Worm (Caenorhabditis elegans) whole organism, L1 larva: ENCODE measurements around the gene dpy-26.

Source experiments
- C34B4.2 ChIP-seq: sonication (generic microtip); optimal IDR thresholded peaks from 2 replicates; lab custom pipeline; 2017; ENCODE audit warnings: mild to moderate bottlenecking, missing genetic modification characterization, missing compliant biosample characterization
- F16B12.6 ChIP-seq: fragments of 150-350 bp; optimal IDR thresholded peaks from 2 replicates; lab custom pipeline; 2014; ENCODE audit warnings: missing biosample characterization, missing genetic modification characterization
- aha-1 ChIP-seq: fragments of 150-350 bp; optimal IDR thresholded peaks from 2 replicates; lab custom pipeline; 2014; ENCODE audit warnings: missing biosample characterization, missing genetic modification characterization
- alr-1 ChIP-seq: fragments of 200-800 bp; sonication (Bioruptor generic); optimal IDR thresholded peaks from 2 replicates; lab custom pipeline; 2018; ENCODE audit warnings: borderline replicate concordance, mild to moderate bottlenecking, missing genetic modification characterization, missing compliant biosample characterization
- ama-1 ChIP-seq: fragments of 150-350 bp; optimal IDR thresholded peaks from 2 replicates; lab custom pipeline; 2014
- ceh-8 ChIP-seq: fragments of 200-800 bp; sonication (Bioruptor generic); optimal IDR thresholded peaks from 2 replicates; lab custom pipeline; 2018; ENCODE audit warnings: mild to moderate bottlenecking, missing genetic modification characterization, moderate library complexity, missing compliant biosample characterization
- ceh-88 ChIP-seq: fragments of 200-800 bp; sonication (Bioruptor generic); IDR thresholded peaks from 2 replicates; pipeline ENCODE4 v1.3.6; 2022; ENCODE audit warnings: missing genetic modification characterization, missing compliant biosample characterization
- ceh-90 ChIP-seq: sonication (generic microtip); optimal IDR thresholded peaks from 2 replicates; lab custom pipeline; 2016; ENCODE audit warnings: missing genetic modification characterization, missing compliant biosample characterization
- ces-1 ChIP-seq: fragments of 150-350 bp; optimal IDR thresholded peaks from 2 replicates; lab custom pipeline; 2014; ENCODE audit warnings: missing biosample characterization, missing genetic modification reagents, missing genetic modification characterization
- dpl-1 ChIP-seq, 3 experiments: fragments of 150-350 bp in 2 of 3; sonication (generic microtip) in 1 of 3; optimal IDR thresholded peaks; 2 replicates each; lab custom pipeline; 2014 to 2017; ENCODE audit warnings: missing biosample characterization in 3 of 3, missing genetic modification characterization in 3 of 3, missing genetic modification reagents in 3 of 3
- dsc-1 ChIP-seq: sonication (generic microtip); optimal IDR thresholded peaks from 2 replicates; lab custom pipeline; 2016; ENCODE audit warnings: mild to moderate bottlenecking, missing genetic modification characterization, missing compliant biosample characterization
- efl-1 ChIP-seq, 4 experiments: fragments of 150-350 bp; optimal IDR thresholded peaks in 3 of 4; peaks in 1 of 4; 1 replicate in 1 of 4; 2 replicates in 3 of 4; lab custom pipeline; 2014; ENCODE audit warnings: missing biosample characterization in 2 of 4, missing genetic modification characterization in 2 of 4, missing genetic modification reagents in 2 of 4
- efl-3 ChIP-seq: fragments of 200-800 bp; sonication (Bioruptor generic); optimal IDR thresholded peaks from 2 replicates; lab custom pipeline; 2018; ENCODE audit warnings: mild to moderate bottlenecking, missing genetic modification characterization, missing compliant biosample characterization
- elt-2 ChIP-seq: sonication (generic microtip); optimal IDR thresholded peaks from 2 replicates; lab custom pipeline; 2016; ENCODE audit warnings: missing genetic modification characterization, mild to moderate bottlenecking, inconsistent platforms, missing compliant biosample characterization, missing genetic modification reagents
- elt-3 ChIP-seq, 6 experiments: fragments of 150-350 bp in 1 of 6; sonication (generic microtip); optimal IDR thresholded peaks; 2 replicates each; lab custom pipeline; 2017 to 2018; ENCODE audit warnings: missing biosample characterization in 6 of 6, missing genetic modification characterization in 6 of 6, inconsistent platforms in 1 of 6
- ets-5 ChIP-seq: fragments of 200-800 bp; sonication (Bioruptor generic); IDR thresholded peaks from 2 replicates; pipeline ENCODE4 v1.3.6; 2022; ENCODE audit warnings: missing genetic modification characterization, missing compliant biosample characterization
- fkh-10 ChIP-seq: sonication (generic microtip); optimal IDR thresholded peaks from 2 replicates; lab custom pipeline; 2017; ENCODE audit warnings: missing biosample characterization, missing genetic modification reagents, missing genetic modification characterization
- fkh-8 ChIP-seq: sonication (generic microtip); optimal IDR thresholded peaks from 2 replicates; lab custom pipeline; 2016; ENCODE audit warnings: mild to moderate bottlenecking, missing genetic modification characterization, missing compliant biosample characterization
- fos-1 ChIP-seq: fragments of 150-350 bp; optimal IDR thresholded peaks from 2 replicates; lab custom pipeline; 2014; ENCODE audit warnings: missing biosample characterization, missing genetic modification characterization
- grh-1 ChIP-seq: fragments of 200-800 bp; sonication (Bioruptor generic); IDR thresholded peaks from 2 replicates; pipeline ENCODE4 v1.3.6; 2022; ENCODE audit warnings: missing genetic modification reagents, missing genetic modification characterization, missing compliant biosample characterization
- hlh-4 ChIP-seq: sonication (generic microtip); optimal IDR thresholded peaks from 2 replicates; lab custom pipeline; 2016; ENCODE audit warnings: mild to moderate bottlenecking, missing genetic modification characterization, missing compliant biosample characterization
- isw-1 ChIP-seq: fragments of 200-800 bp; sonication (Bioruptor generic); IDR thresholded peaks from 2 replicates; pipeline ENCODE4 v1.3.6; 2022; ENCODE audit warnings: missing genetic modification characterization, missing compliant biosample characterization
- lin-13 ChIP-seq: fragments of 150-350 bp; optimal IDR thresholded peaks from 2 replicates; lab custom pipeline; 2014; ENCODE audit warnings: missing biosample characterization, missing genetic modification reagents, missing genetic modification characterization
- lin-14 ChIP-seq: fragments of 200-800 bp; sonication (Bioruptor generic); optimal IDR thresholded peaks from 2 replicates; lab custom pipeline; 2018; ENCODE audit warnings: mild to moderate bottlenecking, missing genetic modification characterization, moderate library complexity, missing compliant biosample characterization
- lin-35 ChIP-seq, 2 experiments: fragments of 150-350 bp; optimal IDR thresholded peaks; 2 replicates each; lab custom pipeline; 2014; ENCODE audit warnings: missing biosample characterization in 2 of 2, missing genetic modification characterization in 2 of 2, missing genetic modification reagents in 2 of 2
- lin-39 ChIP-seq: fragments of 150-350 bp; optimal IDR thresholded peaks from 2 replicates; lab custom pipeline; 2014; ENCODE audit warnings: missing biosample characterization, missing genetic modification reagents, missing genetic modification characterization
- lir-3 ChIP-seq: sonication (generic microtip); optimal IDR thresholded peaks from 2 replicates; lab custom pipeline; 2016; ENCODE audit warnings: mild to moderate bottlenecking, missing genetic modification characterization, moderate library complexity, missing compliant biosample characterization; ENCODE audit not compliant: poor library complexity
- lsy-2 ChIP-seq, 2 experiments: fragments of 150-350 bp; optimal IDR thresholded peaks; 2 replicates each; lab custom pipeline; 2014; ENCODE audit warnings: missing biosample characterization in 2 of 2, missing genetic modification characterization in 2 of 2
- mdl-1 ChIP-seq, 2 experiments: fragments of 150-350 bp; optimal IDR thresholded peaks; 2 replicates each; lab custom pipeline; 2014 to 2017; ENCODE audit warnings: missing biosample characterization in 2 of 2, missing genetic modification characterization in 2 of 2, inconsistent platforms in 1 of 2
- mep-1 ChIP-seq: fragments of 150-350 bp; optimal IDR thresholded peaks from 2 replicates; lab custom pipeline; 2014; ENCODE audit warnings: missing biosample characterization, missing genetic modification characterization
- nhr-11 ChIP-seq: fragments of 150-350 bp; optimal IDR thresholded peaks from 2 replicates; lab custom pipeline; 2014; ENCODE audit warnings: missing biosample characterization, missing genetic modification characterization
- nhr-20 ChIP-seq: sonication (generic microtip); optimal IDR thresholded peaks from 2 replicates; lab custom pipeline; 2016; ENCODE audit warnings: mild to moderate bottlenecking, missing genetic modification characterization, missing compliant biosample characterization
- nhr-28 ChIP-seq: fragments of 150-350 bp; optimal IDR thresholded peaks from 2 replicates; lab custom pipeline; 2014; ENCODE audit warnings: missing biosample characterization, missing genetic modification characterization
- nhr-71 ChIP-seq: sonication (generic microtip); optimal IDR thresholded peaks from 2 replicates; lab custom pipeline; 2016; ENCODE audit warnings: mild to moderate bottlenecking, missing genetic modification characterization, moderate library complexity, missing compliant biosample characterization
- nhr-77 ChIP-seq: fragments of 150-350 bp; optimal IDR thresholded peaks from 2 replicates; lab custom pipeline; 2014; ENCODE audit warnings: missing biosample characterization, missing genetic modification characterization
- nhr-84 ChIP-seq: sonication (generic microtip); optimal IDR thresholded peaks from 2 replicates; lab custom pipeline; 2017; ENCODE audit warnings: missing biosample characterization, missing genetic modification characterization
- nhr-85 ChIP-seq: sonication (generic microtip); peaks from one replicate; lab custom pipeline; 2016; ENCODE audit warnings: missing genetic modification characterization, inconsistent platforms, missing compliant biosample characterization
- pax-3 ChIP-seq: fragments of 200-800 bp; sonication (Bioruptor generic); optimal IDR thresholded peaks from 2 replicates; lab custom pipeline; 2018; ENCODE audit warnings: mild to moderate bottlenecking, missing genetic modification characterization, moderate library complexity, missing compliant biosample characterization
- pqm-1 ChIP-seq: sonication (generic microtip); optimal IDR thresholded peaks from 3 replicates; lab custom pipeline; 2017; ENCODE audit warnings: missing biosample characterization, missing genetic modification characterization
- rnt-1 ChIP-seq: sonication (generic microtip); optimal IDR thresholded peaks from 2 replicates; lab custom pipeline; 2016; ENCODE audit warnings: mild to moderate bottlenecking, missing genetic modification characterization, moderate library complexity, missing compliant biosample characterization
- snpc-4 ChIP-seq: fragments of 150-350 bp; optimal IDR thresholded peaks from 2 replicates; lab custom pipeline; 2014; ENCODE audit warnings: missing biosample characterization, missing genetic modification characterization
- sup-37 ChIP-seq: fragments of 200-800 bp; sonication (Bioruptor generic); optimal IDR thresholded peaks from 2 replicates; lab custom pipeline; 2018; ENCODE audit warnings: mild to moderate bottlenecking, missing genetic modification characterization, missing compliant biosample characterization
- swsn-7 ChIP-seq: sonication (generic microtip); optimal IDR thresholded peaks from 2 replicates; lab custom pipeline; 2016; ENCODE audit warnings: missing genetic modification characterization, missing compliant biosample characterization
- tbx-2 ChIP-seq: sonication (generic microtip); optimal IDR thresholded peaks from 2 replicates; lab custom pipeline; 2016; ENCODE audit warnings: missing genetic modification characterization, missing compliant biosample characterization
- tlp-1 ChIP-seq: fragments of 150-350 bp; optimal IDR thresholded peaks from 2 replicates; lab custom pipeline; 2014; ENCODE audit warnings: missing biosample characterization, missing genetic modification characterization
- unc-130 ChIP-seq: fragments of 150-350 bp; optimal IDR thresholded peaks from 2 replicates; lab custom pipeline; 2017; ENCODE audit warnings: missing biosample characterization, missing genetic modification characterization, inconsistent platforms
- unc-30 ChIP-seq: sonication (generic microtip); optimal IDR thresholded peaks from 2 replicates; lab custom pipeline; 2017; ENCODE audit warnings: missing biosample characterization, missing genetic modification characterization
- unc-62 ChIP-seq: fragments of 150-350 bp; optimal IDR thresholded peaks from 2 replicates; lab custom pipeline; 2014; ENCODE audit warnings: missing biosample characterization, missing genetic modification reagents, missing genetic modification characterization
- unc-98 ChIP-seq: fragments of 200-800 bp; sonication (Bioruptor generic); IDR thresholded peaks from 2 replicates; pipeline ENCODE4 v1.3.6; 2022; ENCODE audit warnings: missing genetic modification characterization, missing compliant biosample characterization
- xbp-1 ChIP-seq: sonication (generic microtip); optimal IDR thresholded peaks from 2 replicates; lab custom pipeline; 2016; ENCODE audit warnings: missing genetic modification characterization, missing compliant biosample characterization
- zag-1 ChIP-seq: fragments of 150-350 bp; optimal IDR thresholded peaks from 2 replicates; lab custom pipeline; 2014; ENCODE audit warnings: missing biosample characterization, missing genetic modification characterization
- zip-4 ChIP-seq: fragments of 200-800 bp; sonication (Bioruptor generic); optimal IDR thresholded peaks from 2 replicates; lab custom pipeline; 2018; ENCODE audit warnings: mild to moderate bottlenecking, missing genetic modification characterization, moderate library complexity, missing compliant biosample characterization
- ztf-11 ChIP-seq, 2 experiments: sonication (generic microtip); optimal IDR thresholded peaks; 2 replicates each; lab custom pipeline; 2016 to 2017; ENCODE audit warnings: missing genetic modification characterization in 2 of 2, missing biosample characterization in 1 of 2, missing compliant biosample characterization in 1 of 2
- ztf-4 ChIP-seq: fragments of 150-350 bp; optimal IDR thresholded peaks from 2 replicates; lab custom pipeline; 2014; ENCODE audit warnings: missing biosample characterization, missing genetic modification characterization

dpy-26 gene

ce11 chrIV:12464822-12465221 lies 13.7 kb upstream of the dpy-26 start (continued):
- TF ChIP-seq unc-130 (tag; lab: Kevin White, UChicago), result no peak
- no peak for TF ChIP-seq C34B4.2
- TF ChIP-seq grh-1 (GFP tag; lab: Robert Waterston, UW), result no peak
- no peak for TF ChIP-seq ceh-88 (GFP tag; lab: Robert Waterston, UW)
- TF ChIP-seq tbx-2, result no peak
- no peak for TF ChIP-seq pqm-1
- TF ChIP-seq lir-3 (tag; lab: Kevin White, UChicago), result no peak
- TF ChIP-seq unc-30 (tag; lab: Kevin White, UChicago), result no peak
- TF ChIP-seq hlh-4 (tag; lab: Kevin White, UChicago), result no peak
- no peak for TF ChIP-seq alr-1 (tag; lab: Kevin White, UChicago)
- no peak for TF ChIP-seq nhr-71 (tag; lab: Kevin White, UChicago)
- peak in 1 of 2 experiments; percentile 22 for TF ChIP-seq lin-35 (GFP tag; optimal IDR thresholded peaks at IDR 0.05; lab: Kevin White, UChicago)
- no peak for TF ChIP-seq dsc-1 (tag; lab: Kevin White, UChicago)
- no peak for TF ChIP-seq nhr-28
- TF ChIP-seq swsn-7 (tag; lab: Kevin White, UChicago), result no peak
- TF ChIP-seq ets-5 (GFP tag; lab: Robert Waterston, UW), result no peak
- TF ChIP-seq fos-1 (tag; lab: Kevin White, UChicago), result no peak
- no peak for TF ChIP-seq elt-3 (tag; optimal IDR thresholded peaks at IDR 0.05; lab: Kevin White, UChicago)
- TF ChIP-seq xbp-1 (tag; lab: Kevin White, UChicago), result no peak
- TF ChIP-seq ama-1 (lab: Kevin White, UChicago), result no peak
- TF ChIP-seq zip-4 (GFP tag; lab: Kevin White, UChicago), result no peak
- no peak for TF ChIP-seq efl-3 (GFP tag; lab: Kevin White, UChicago)
- TF ChIP-seq rnt-1, result no peak
- peak; percentile 83 for TF ChIP-seq fkh-8
- TF ChIP-seq zag-1, result no peak
- TF ChIP-seq lin-14 (GFP tag; lab: Kevin White, UChicago), result peak; percentile 85
- TF ChIP-seq lsy-2 (tag; optimal IDR thresholded peaks at IDR 0.05; lab: Kevin White, UChicago), result no peak
- TF ChIP-seq ztf-11 (tag; optimal IDR thresholded peaks at IDR 0.05; lab: Kevin White, UChicago), result no peak
- no peak for TF ChIP-seq nhr-11 (tag; lab: Kevin White, UChicago)
- no peak for TF ChIP-seq sup-37 (GFP tag; lab: Kevin White, UChicago)
- TF ChIP-seq mdl-1 (tag; optimal IDR thresholded peaks at IDR 0.05; lab: Kevin White, UChicago), result no peak
- TF ChIP-seq ces-1 (GFP tag; lab: Kevin White, UChicago), result no peak
- TF ChIP-seq nhr-84, result no peak
- no peak for TF ChIP-seq lin-13 (GFP tag; lab: Kevin White, UChicago)
- TF ChIP-seq dpl-1 (GFP tag; optimal IDR thresholded peaks at IDR 0.05; lab: Kevin White, UChicago), result no peak
- no peak for TF ChIP-seq aha-1
- TF ChIP-seq snpc-4 (tag; lab: Kevin White, UChicago), result no peak
- no peak for TF ChIP-seq ztf-4 (tag; lab: Kevin White, UChicago)
- TF ChIP-seq F16B12.6 (tag; lab: Kevin White, UChicago), result no peak
- TF ChIP-seq unc-62 (GFP tag; lab: Kevin White, UChicago), result no peak
- no peak for TF ChIP-seq elt-2 (tag; lab: Kevin White, UChicago)

- no peak for TF ChIP-seq nhr-77
- TF ChIP-seq isw-1, result no peak
- no peak for TF ChIP-seq tlp-1
- no peak for TF ChIP-seq zip-4 (GFP tag; lab: Kevin White, UChicago)
- TF ChIP-seq pax-3 (tag; lab: Kevin White, UChicago), result no peak
- no peak for TF ChIP-seq efl-1 (optimal IDR thresholded peaks at IDR 0.05; lab: Kevin White, UChicago)
- no peak for TF ChIP-seq efl-1 (GFP tag; optimal IDR thresholded peaks at IDR 0.05 in 1 of 2; lab: Kevin White, UChicago)
- TF ChIP-seq nhr-84, result no peak
- no peak for TF ChIP-seq unc-98 (GFP tag; lab: Robert Waterston, UW)
- no peak for TF ChIP-seq grh-1 (GFP tag; lab: Robert Waterston, UW)
- no peak for TF ChIP-seq nhr-85 (tag; lab: Kevin White, UChicago)
- TF ChIP-seq lin-39 (tag; lab: Kevin White, UChicago), result no peak
- TF ChIP-seq mep-1, result no peak
- no peak for TF ChIP-seq nhr-20
- TF ChIP-seq fkh-10 (GFP tag; lab: Kevin White, UChicago), result no peak
- no peak for TF ChIP-seq F16B12.6 (tag; lab: Kevin White, UChicago)
- no peak for TF ChIP-seq pqm-1
- TF ChIP-seq ceh-90 (tag; lab: Kevin White, UChicago), result no peak
- TF ChIP-seq ceh-8 (GFP tag; lab: Kevin White, UChicago), result no peak
- no peak for TF ChIP-seq C34B4.2
These were observed 12.2 kb upstream of the dpy-26 start, which contains the start of gene C25G4.8 for ce11 chrIV:12463370-12463769. Gene C25G4.8 (minus strand): TSS chrIV:12463470.
